Worm (Caenorhabditis elegans): ENCODE results near the gene fce-2.

ce11 chrV:20416335-20416734, 8.8 kb upstream of the fce-2 start:
- TF ChIP-seq unc-98 (GFP tag; IDR thresholded peaks at IDR 0.05) (no peak), nhr-11 (tag; optimal IDR thresholded peaks at IDR 0.05) (no peak), nhr-12 (tag; optimal IDR thresholded peaks at IDR 0.05) (no peak), lsy-2 (tag; optimal IDR thresholded peaks at IDR 0.05) (no peak)
